Worm (Caenorhabditis elegans) whole organism, L3 larva: Measurements from ENCODE around the gene lbp-4.
A peak's percentile ranks its signal among the peaks of the same experiment; 100 is the strongest.

ENCODE experiments used
- R02D3.7 ChIP-seq: fragments of 150-350 bp; optimal IDR thresholded peaks from 2 replicates; lab custom pipeline; 2014; ENCODE audit warnings: missing biosample characterization, missing genetic modification characterization
- ZK546.5 ChIP-seq: sonication (generic microtip); optimal IDR thresholded peaks from 2 replicates; lab custom pipeline; 2017; ENCODE audit warnings: missing biosample characterization, missing genetic modification characterization
- aly-2 ChIP-seq: fragments of 150-350 bp; optimal IDR thresholded peaks from 2 replicates; lab custom pipeline; 2014; ENCODE audit warnings: missing biosample characterization, missing genetic modification characterization
- ama-1 ChIP-seq: fragments of 150-350 bp; optimal IDR thresholded peaks from 2 replicates; lab custom pipeline; 2018
- ceh-16 ChIP-seq: sonication (generic microtip); optimal IDR thresholded peaks from 2 replicates; lab custom pipeline; 2017; ENCODE audit warnings: missing biosample characterization, missing genetic modification characterization
- ceh-28 ChIP-seq: fragments of 150-350 bp; optimal IDR thresholded peaks from 2 replicates; lab custom pipeline; 2014; ENCODE audit warnings: missing biosample characterization, missing genetic modification reagents, missing genetic modification characterization
- ceh-82 ChIP-seq: fragments of 150-350 bp; optimal IDR thresholded peaks from 2 replicates; lab custom pipeline; 2014; ENCODE audit warnings: missing biosample characterization, missing genetic modification characterization
- ceh-9 ChIP-seq: sonication (generic microtip); optimal IDR thresholded peaks from 2 replicates; lab custom pipeline; 2018; ENCODE audit warnings: missing biosample characterization, missing genetic modification characterization
- daf-12 ChIP-seq: fragments of 150-350 bp; optimal IDR thresholded peaks from 2 replicates; lab custom pipeline; 2014; ENCODE audit warnings: missing biosample characterization, missing genetic modification reagents, missing genetic modification characterization
- egl-27 ChIP-seq: sonication (generic microtip); optimal IDR thresholded peaks from 4 replicates; lab custom pipeline; 2017; ENCODE audit warnings: missing biosample characterization, missing genetic modification reagents, missing genetic modification characterization
- egl-5 ChIP-seq: fragments of 150-350 bp; optimal IDR thresholded peaks from 2 replicates; lab custom pipeline; 2017; ENCODE audit warnings: missing biosample characterization, missing genetic modification reagents, missing genetic modification characterization, inconsistent platforms
- elt-1 ChIP-seq: fragments of 150-350 bp; optimal IDR thresholded peaks from 2 replicates; lab custom pipeline; 2014; ENCODE audit warnings: missing biosample characterization, missing genetic modification characterization
- elt-2 ChIP-seq: sonication (generic microtip); optimal IDR thresholded peaks from 2 replicates; lab custom pipeline; 2016; ENCODE audit warnings: missing genetic modification reagents, mild to moderate bottlenecking, missing genetic modification characterization, missing compliant biosample characterization
- elt-3 ChIP-seq, 3 experiments: fragments of 150-350 bp in 1 of 3; sonication (generic microtip) in 2 of 3; optimal IDR thresholded peaks; 2 replicates in 2 of 3; 4 replicates in 1 of 3; lab custom pipeline; 2014 to 2017; ENCODE audit warnings: missing biosample characterization in 3 of 3, missing genetic modification characterization in 3 of 3
- eor-1 ChIP-seq, 2 experiments: fragments of 150-350 bp; optimal IDR thresholded peaks; 2 replicates each; lab custom pipeline; 2014 to 2018; ENCODE audit warnings: missing biosample characterization in 2 of 2, missing genetic modification characterization in 2 of 2
- fkh-10 ChIP-seq: sonication (generic microtip); optimal IDR thresholded peaks from 2 replicates; lab custom pipeline; 2017; ENCODE audit warnings: missing biosample characterization, missing genetic modification reagents, missing genetic modification characterization
- fkh-2 ChIP-seq: fragments of 150-350 bp; optimal IDR thresholded peaks from 2 replicates; lab custom pipeline; 2014; ENCODE audit warnings: missing biosample characterization, missing genetic modification reagents, missing genetic modification characterization
- fos-1 ChIP-seq: fragments of 150-350 bp; optimal IDR thresholded peaks from 2 replicates; lab custom pipeline; 2014; ENCODE audit warnings: missing biosample characterization, missing genetic modification characterization
- hmg-11 ChIP-seq: sonication (generic microtip); optimal IDR thresholded peaks from 2 replicates; lab custom pipeline; 2016; ENCODE audit warnings: missing genetic modification characterization, missing compliant biosample characterization
- jun-1 ChIP-seq: fragments of 150-350 bp; optimal IDR thresholded peaks from 2 replicates; lab custom pipeline; 2014; ENCODE audit warnings: missing biosample characterization, missing genetic modification reagents, missing genetic modification characterization
- lin-15B ChIP-seq: fragments of 150-350 bp; optimal IDR thresholded peaks from 2 replicates; lab custom pipeline; 2014; ENCODE audit warnings: missing biosample characterization, missing genetic modification characterization
- lin-39 ChIP-seq: fragments of 150-350 bp; optimal IDR thresholded peaks from 2 replicates; lab custom pipeline; 2018; ENCODE audit warnings: missing biosample characterization, missing genetic modification reagents, missing genetic modification characterization
- lsy-12 ChIP-seq: sonication (generic microtip); optimal IDR thresholded peaks from 2 replicates; lab custom pipeline; 2016; ENCODE audit warnings: mild to moderate bottlenecking, missing genetic modification characterization, missing compliant biosample characterization
- mdl-1 ChIP-seq: fragments of 150-350 bp; optimal IDR thresholded peaks from 2 replicates; lab custom pipeline; 2014; ENCODE audit warnings: missing biosample characterization, missing genetic modification characterization
- mml-1 ChIP-seq: fragments of 150-350 bp; sonication (generic microtip); optimal IDR thresholded peaks from 3 replicates; lab custom pipeline; 2014; ENCODE audit warnings: missing biosample characterization, missing genetic modification characterization
- nfya-1 ChIP-seq: sonication (generic microtip); optimal IDR thresholded peaks from 2 replicates; lab custom pipeline; 2017; ENCODE audit warnings: missing genetic modification characterization, mild to moderate bottlenecking, missing compliant biosample characterization, antibody characterized with exemption, moderate library complexity; ENCODE audit not compliant: insufficient read depth
- nhr-11 ChIP-seq: fragments of 150-350 bp; optimal IDR thresholded peaks from 2 replicates; lab custom pipeline; 2014; ENCODE audit warnings: missing biosample characterization, missing genetic modification characterization
- nhr-12 ChIP-seq: fragments of 150-350 bp; optimal IDR thresholded peaks from 2 replicates; lab custom pipeline; 2014; ENCODE audit warnings: missing biosample characterization, missing genetic modification characterization
- nhr-23 ChIP-seq: fragments of 150-350 bp; optimal IDR thresholded peaks from 2 replicates; lab custom pipeline; 2014; ENCODE audit warnings: missing biosample characterization, missing genetic modification reagents, missing genetic modification characterization
- nhr-237 ChIP-seq: fragments of 150-350 bp; optimal IDR thresholded peaks from 2 replicates; lab custom pipeline; 2014; ENCODE audit warnings: missing biosample characterization, missing genetic modification characterization
- nhr-25 ChIP-seq: sonication (generic microtip); optimal IDR thresholded peaks from 2 replicates; lab custom pipeline; 2017; ENCODE audit warnings: missing biosample characterization, missing genetic modification characterization
- nhr-28 ChIP-seq: fragments of 150-350 bp; optimal IDR thresholded peaks from 2 replicates; lab custom pipeline; 2014; ENCODE audit warnings: missing biosample characterization, missing genetic modification characterization
- nhr-43 ChIP-seq: sonication (generic microtip); optimal IDR thresholded peaks from 2 replicates; lab custom pipeline; 2016; ENCODE audit warnings: mild to moderate bottlenecking, missing genetic modification characterization, missing compliant biosample characterization; ENCODE audit not compliant: poor library complexity, severe bottlenecking
- nhr-67 ChIP-seq: fragments of 150-350 bp; optimal IDR thresholded peaks from 2 replicates; lab custom pipeline; 2014; ENCODE audit warnings: missing biosample characterization, missing genetic modification characterization
- nhr-76 ChIP-seq: fragments of 150-350 bp; sonication (generic microtip); optimal IDR thresholded peaks from 5 replicates; lab custom pipeline; 2014; ENCODE audit warnings: missing biosample characterization, missing genetic modification characterization
- nhr-77 ChIP-seq: fragments of 150-350 bp; optimal IDR thresholded peaks from 2 replicates; lab custom pipeline; 2014; ENCODE audit warnings: missing biosample characterization, missing genetic modification characterization
- pha-4 ChIP-seq: fragments of 150-350 bp; optimal IDR thresholded peaks from 2 replicates; lab custom pipeline; 2014; ENCODE audit warnings: missing biosample characterization, missing genetic modification reagents, missing genetic modification characterization
- pqm-1 ChIP-seq: fragments of 150-350 bp; optimal IDR thresholded peaks from 2 replicates; lab custom pipeline; 2017; ENCODE audit warnings: missing biosample characterization, missing genetic modification characterization, inconsistent platforms
- sea-2 ChIP-seq: fragments of 150-350 bp; sonication (generic microtip); optimal IDR thresholded peaks from 4 replicates; lab custom pipeline; 2014; ENCODE audit warnings: missing biosample characterization, missing genetic modification reagents, missing genetic modification characterization
- skn-1 ChIP-seq: fragments of 150-350 bp; optimal IDR thresholded peaks from 2 replicates; lab custom pipeline; 2014; ENCODE audit warnings: missing biosample characterization, missing genetic modification characterization
- snpc-4 ChIP-seq: fragments of 150-350 bp; optimal IDR thresholded peaks from 2 replicates; lab custom pipeline; 2014; ENCODE audit warnings: missing biosample characterization, missing genetic modification characterization
- tbx-2 ChIP-seq: sonication (generic microtip); optimal IDR thresholded peaks from 2 replicates; lab custom pipeline; 2016; ENCODE audit warnings: mild to moderate bottlenecking, missing genetic modification characterization, missing compliant biosample characterization
- unc-39 ChIP-seq: sonication (generic microtip); optimal IDR thresholded peaks from 4 replicates; lab custom pipeline; 2017; ENCODE audit warnings: missing biosample characterization, missing genetic modification characterization
- unc-62 ChIP-seq: fragments of 150-350 bp; sonication (generic microtip); optimal IDR thresholded peaks from 4 replicates; lab custom pipeline; 2014; ENCODE audit warnings: missing biosample characterization, missing genetic modification reagents, missing genetic modification characterization
- zag-1 ChIP-seq: fragments of 150-350 bp; optimal IDR thresholded peaks from 2 replicates; lab custom pipeline; 2014; ENCODE audit warnings: missing biosample characterization, missing genetic modification characterization
- ztf-11 ChIP-seq: fragments of 150-350 bp; optimal IDR thresholded peaks from 2 replicates; lab custom pipeline; 2014; ENCODE audit warnings: missing biosample characterization, missing genetic modification characterization
- ztf-4 ChIP-seq: fragments of 150-350 bp; optimal IDR thresholded peaks from 2 replicates; lab custom pipeline; 2014; ENCODE audit warnings: missing biosample characterization, missing genetic modification characterization

lbp-4 gene

DNA sequence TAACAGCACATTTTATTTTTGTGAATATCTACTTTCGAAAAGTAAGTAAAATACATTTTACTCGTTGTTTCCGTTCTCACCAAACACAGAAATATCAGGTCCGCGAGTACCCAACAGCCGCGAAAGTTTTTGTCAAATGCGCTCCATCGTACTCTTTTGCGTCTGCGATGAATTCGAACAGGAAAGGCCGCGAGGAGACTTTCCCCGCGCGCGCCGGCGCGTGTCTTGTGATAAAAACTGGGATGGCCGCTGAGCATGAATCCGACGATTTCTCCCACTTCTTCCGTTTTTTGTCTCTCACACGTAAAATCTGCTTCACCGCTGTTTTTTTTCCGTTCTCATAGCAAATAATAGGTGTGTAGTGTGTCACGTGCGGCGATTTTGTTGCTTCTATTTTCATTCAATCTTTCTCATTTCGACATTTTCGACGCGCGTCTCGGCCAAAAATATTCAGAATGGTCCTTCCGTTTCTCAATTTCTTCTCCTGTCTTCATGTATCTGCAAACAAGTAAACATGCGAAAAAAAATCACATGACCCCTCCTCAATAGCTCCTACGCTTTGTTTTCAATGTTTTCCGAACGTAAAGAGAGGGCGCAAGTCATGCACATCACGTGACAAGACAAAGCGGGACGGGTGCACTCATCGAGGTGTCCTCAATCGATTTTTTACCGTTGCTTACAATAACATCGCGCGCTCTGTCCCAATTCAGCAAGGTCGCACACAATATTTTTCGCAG is 16.1 kb upstream of the lbp-4 start, which contains the start of gene uvs-1:
TSS of gene uvs-1 (minus strand) at position 145 of the 737 bp plus-strand sequence.
- TF ChIP-seq ama-1, result peak; percentile 29
- peak; percentile 30 for TF ChIP-seq snpc-4 (tag; lab: Kevin White, UChicago)
- no peak for TF ChIP-seq nhr-76 (tag; lab: Kevin White, UChicago)
- peak; percentile 56 for TF ChIP-seq ceh-28 (tag; lab: Kevin White, UChicago)
- no peak for TF ChIP-seq tbx-2 (tag; lab: Kevin White, UChicago)
- no peak for TF ChIP-seq nhr-43 (tag; lab: Kevin White, UChicago)
- no peak for TF ChIP-seq nhr-77 (tag; lab: Kevin White, UChicago)
- no peak for TF ChIP-seq nhr-12 (tag; lab: Kevin White, UChicago)
- TF ChIP-seq fkh-10, result peak; percentile 42
- no peak for TF ChIP-seq egl-5 (tag; lab: Kevin White, UChicago)
- TF ChIP-seq ZK546.5 (tag; lab: Kevin White, UChicago), result no peak
- no peak for TF ChIP-seq elt-3 (tag; optimal IDR thresholded peaks at IDR 0.05; lab: Kevin White, UChicago)
- TF ChIP-seq skn-1, result no peak
- TF ChIP-seq mdl-1 (tag; lab: Kevin White, UChicago), result no peak
- TF ChIP-seq ceh-9, result no peak
- TF ChIP-seq elt-2 (tag; lab: Kevin White, UChicago), result peak; percentile 24
- no peak for TF ChIP-seq nhr-11 (tag; lab: Kevin White, UChicago)
- TF ChIP-seq ztf-4 (tag; lab: Kevin White, UChicago), result no peak
- TF ChIP-seq mml-1 (tag; lab: Kevin White, UChicago), result no peak
- peak; percentile 25 for TF ChIP-seq nhr-23 (tag; lab: Kevin White, UChicago)
- no peak for TF ChIP-seq elt-1 (tag; lab: Kevin White, UChicago)
- no peak for TF ChIP-seq ztf-11 (tag; lab: Kevin White, UChicago)
- no peak for TF ChIP-seq unc-62 (GFP tag; lab: Kevin White, UChicago)
- no peak for TF ChIP-seq nhr-67 (tag; lab: Kevin White, UChicago)
- TF ChIP-seq pha-4, result peak; percentile 87
- no peak for TF ChIP-seq aly-2 (tag; lab: Kevin White, UChicago)
- TF ChIP-seq lsy-12 (tag; lab: Kevin White, UChicago), result no peak
- no peak for TF ChIP-seq R02D3.7 (tag; lab: Kevin White, UChicago)
- TF ChIP-seq nhr-28 (tag; lab: Kevin White, UChicago), result no peak
- no peak for TF ChIP-seq ceh-82
- peak; percentile 87 for TF ChIP-seq lin-39
- no peak for TF ChIP-seq fos-1
- TF ChIP-seq nhr-237 (tag; lab: Kevin White, UChicago), result no peak
- no peak for TF ChIP-seq sea-2 (GFP tag; lab: Kevin White, UChicago)
- no peak for TF ChIP-seq fkh-2 (tag; lab: Kevin White, UChicago)
- TF ChIP-seq ceh-16 (tag; lab: Kevin White, UChicago), result no peak
- TF ChIP-seq egl-27 (tag; lab: Kevin White, UChicago), result no peak
- TF ChIP-seq pqm-1 (tag; lab: Kevin White, UChicago), result no peak
- no peak for TF ChIP-seq daf-12 (tag; lab: Kevin White, UChicago)
- TF ChIP-seq jun-1, result peak; percentile 18
- TF ChIP-seq zag-1 (tag; lab: Kevin White, UChicago), result no peak
- TF ChIP-seq unc-39, result no peak
- TF ChIP-seq eor-1 (tag; optimal IDR thresholded peaks at IDR 0.05; lab: Kevin White, UChicago), result no peak
- TF ChIP-seq lin-15B (tag; lab: Kevin White, UChicago), result peak; percentile 82
- no peak for TF ChIP-seq hmg-11 (tag; lab: Kevin White, UChicago)
- peak; percentile 56 for TF ChIP-seq nhr-25 (tag; lab: Kevin White, UChicago)
- TF ChIP-seq nfya-1 (tag; lab: Kevin White, UChicago), result peak; percentile 64
